Worm (Caenorhabditis elegans) whole organism, late embryonic: ENCODE results near the gene D1086.3.
A peak's percentile ranks its signal among the peaks of the same experiment; 100 is the strongest.
"Not testable (repeated sequence)": the region's sequence is repeated elsewhere in the genome, so short reads cannot be mapped to it uniquely, and the experiment has no call there.

Source experiments
- C08G9.2 ChIP-seq: sonication (generic microtip); optimal IDR thresholded peaks from 2 replicates; lab custom pipeline; 2016; ENCODE audit warnings: mild to moderate bottlenecking, missing genetic modification characterization, moderate library complexity, missing compliant biosample characterization
- F13H6.1 ChIP-seq: sonication (generic microtip); optimal IDR thresholded peaks from 2 replicates; lab custom pipeline; 2016; ENCODE audit warnings: missing genetic modification characterization, missing compliant biosample characterization
- T23F11.4 ChIP-seq: fragments of 200-800 bp; sonication (Bioruptor generic); optimal IDR thresholded peaks from 2 replicates; lab custom pipeline; 2018; ENCODE audit warnings: mild to moderate bottlenecking, missing genetic modification characterization, missing compliant biosample characterization
- ama-1 ChIP-seq: fragments of 150-350 bp; optimal IDR thresholded peaks from 2 replicates; lab custom pipeline; 2014
- ceh-18 ChIP-seq: sonication (generic microtip); optimal IDR thresholded peaks from 2 replicates; lab custom pipeline; 2016; ENCODE audit warnings: missing genetic modification characterization, missing compliant biosample characterization
- ceh-19 ChIP-seq: fragments of 200-800 bp; sonication (Bioruptor generic); optimal IDR thresholded peaks from 2 replicates; lab custom pipeline; 2018; ENCODE audit warnings: mild to moderate bottlenecking, missing genetic modification characterization, missing compliant biosample characterization
- ceh-2 ChIP-seq: sonication (generic microtip); optimal IDR thresholded peaks from 2 replicates; lab custom pipeline; 2016; ENCODE audit warnings: missing genotype, missing genetic modification characterization, missing compliant biosample characterization
- ceh-30 ChIP-seq: fragments of 150-350 bp; optimal IDR thresholded peaks from 2 replicates; lab custom pipeline; 2014; ENCODE audit warnings: missing biosample characterization, missing genetic modification characterization
- ceh-31 ChIP-seq: sonication (generic microtip); optimal IDR thresholded peaks from 2 replicates; lab custom pipeline; 2016; ENCODE audit warnings: missing genetic modification characterization, missing compliant biosample characterization
- ceh-34 ChIP-seq: sonication (generic microtip); optimal IDR thresholded peaks from 2 replicates; lab custom pipeline; 2016; ENCODE audit warnings: mild to moderate bottlenecking, missing genetic modification characterization, missing compliant biosample characterization
- ceh-45 ChIP-seq: fragments of 200-800 bp; sonication (Bioruptor generic); IDR thresholded peaks from 2 replicates; pipeline ENCODE4 v1.3.6; 2022; ENCODE audit warnings: missing genetic modification reagents, missing genetic modification characterization, missing compliant biosample characterization
- che-1 ChIP-seq: sonication (generic microtip); optimal IDR thresholded peaks from 2 replicates; lab custom pipeline; 2016; ENCODE audit warnings: mild to moderate bottlenecking, missing genetic modification characterization, missing compliant biosample characterization
- dmd-4 ChIP-seq: sonication (generic microtip); optimal IDR thresholded peaks from 2 replicates; lab custom pipeline; 2016; ENCODE audit warnings: borderline replicate concordance, missing genetic modification characterization, missing compliant biosample characterization
- dve-1 ChIP-seq: sonication (generic microtip); optimal IDR thresholded peaks from 2 replicates; lab custom pipeline; 2017; ENCODE audit warnings: antibody characterized with exemption, mild to moderate bottlenecking, missing genetic modification characterization, missing compliant biosample characterization
- elt-2 ChIP-seq: sonication (generic microtip); optimal IDR thresholded peaks from 2 replicates; lab custom pipeline; 2016; ENCODE audit warnings: missing genetic modification reagents, missing genetic modification characterization, missing compliant biosample characterization
- ets-4 ChIP-seq: sonication (generic microtip); optimal IDR thresholded peaks from 2 replicates; lab custom pipeline; 2016; ENCODE audit warnings: missing genetic modification characterization, missing compliant biosample characterization
- fax-1 ChIP-seq: sonication (generic microtip); optimal IDR thresholded peaks from 2 replicates; lab custom pipeline; 2016; ENCODE audit warnings: missing genotype, missing genetic modification characterization, missing compliant biosample characterization
- hlh-30 ChIP-seq: sonication (generic microtip); optimal IDR thresholded peaks from 2 replicates; lab custom pipeline; 2017; ENCODE audit warnings: antibody characterized with exemption, missing genetic modification characterization, missing compliant biosample characterization; ENCODE audit not compliant: insufficient read depth
- hlh-6 ChIP-seq: sonication (generic microtip); optimal IDR thresholded peaks from 2 replicates; lab custom pipeline; 2016; ENCODE audit warnings: missing genotype, missing genetic modification characterization, missing compliant biosample characterization
- hlh-8 ChIP-seq: sonication (generic microtip); optimal IDR thresholded peaks from 2 replicates; lab custom pipeline; 2016; ENCODE audit warnings: missing genotype, missing genetic modification characterization, missing compliant biosample characterization
- lin-11 ChIP-seq: fragments of 200-800 bp; sonication (Bioruptor generic); optimal IDR thresholded peaks from 2 replicates; lab custom pipeline; 2018; ENCODE audit warnings: mild to moderate bottlenecking, missing genetic modification characterization, missing compliant biosample characterization
- nfya-1 ChIP-seq: sonication (generic microtip); optimal IDR thresholded peaks from 2 replicates; lab custom pipeline; 2017; ENCODE audit warnings: missing genetic modification characterization, mild to moderate bottlenecking, missing compliant biosample characterization, antibody characterized with exemption, moderate library complexity
- odd-2 ChIP-seq: sonication (generic microtip); optimal IDR thresholded peaks from 2 replicates; lab custom pipeline; 2017; ENCODE audit warnings: antibody characterized with exemption, mild to moderate bottlenecking, missing genetic modification characterization, missing compliant biosample characterization
- pax-1 ChIP-seq: fragments of 150-350 bp; optimal IDR thresholded peaks from 2 replicates; lab custom pipeline; 2014; ENCODE audit warnings: missing biosample characterization, missing genetic modification characterization
- pha-2 ChIP-seq: sonication (generic microtip); optimal IDR thresholded peaks from 2 replicates; lab custom pipeline; 2017; ENCODE audit warnings: mild to moderate bottlenecking, missing genetic modification characterization, missing compliant biosample characterization
- pqm-1 ChIP-seq: sonication (generic microtip); optimal IDR thresholded peaks from 2 replicates; lab custom pipeline; 2016; ENCODE audit warnings: missing genetic modification characterization, missing compliant biosample characterization
- pros-1 ChIP-seq: fragments of 150-350 bp; optimal IDR thresholded peaks from 2 replicates; lab custom pipeline; 2014; ENCODE audit warnings: missing biosample characterization, missing genetic modification reagents, missing genetic modification characterization
- ref-2 ChIP-seq: sonication (generic microtip); optimal IDR thresholded peaks from 2 replicates; lab custom pipeline; 2016; ENCODE audit warnings: missing genetic modification characterization, missing compliant biosample characterization
- rnt-1 ChIP-seq: sonication (generic microtip); optimal IDR thresholded peaks from 2 replicates; lab custom pipeline; 2016; ENCODE audit warnings: missing genetic modification characterization, missing compliant biosample characterization
- sox-2 ChIP-seq: fragments of 200-800 bp; sonication (Bioruptor generic); IDR thresholded peaks from 2 replicates; pipeline ENCODE4 v1.3.6; 2022; ENCODE audit warnings: missing genetic modification reagents, missing genetic modification characterization, missing compliant biosample characterization
- syd-9 ChIP-seq: sonication (generic microtip); optimal IDR thresholded peaks from 2 replicates; lab custom pipeline; 2016; ENCODE audit warnings: mild to moderate bottlenecking, missing genetic modification characterization, moderate library complexity, missing compliant biosample characterization
- tbx-2 ChIP-seq: sonication (generic microtip); optimal IDR thresholded peaks from 2 replicates; lab custom pipeline; 2016; ENCODE audit warnings: missing genetic modification characterization, missing compliant biosample characterization
- unc-3 ChIP-seq, 2 experiments: fragments of 200-800 bp in 1 of 2; sonication (Bioruptor generic) in 1 of 2; sonication (generic microtip) in 1 of 2; conservative IDR thresholded peaks in 1 of 2; optimal IDR thresholded peaks in 1 of 2; 2 replicates each; pipeline versions ENCODE4 v1.3.6 to Lab custom; 2016 to 2022; ENCODE audit warnings: missing compliant biosample characterization in 2 of 2, missing genetic modification characterization in 2 of 2, missing genetic modification reagents in 1 of 2
- unc-42 ChIP-seq: sonication (generic microtip); optimal IDR thresholded peaks from 2 replicates; lab custom pipeline; 2016; ENCODE audit warnings: missing genotype, missing genetic modification characterization, missing compliant biosample characterization
- unc-55 ChIP-seq: sonication (generic microtip); optimal IDR thresholded peaks from 2 replicates; lab custom pipeline; 2017; ENCODE audit warnings: missing biosample characterization, missing genetic modification reagents, missing genetic modification characterization
- unc-86 ChIP-seq: sonication (generic microtip); optimal IDR thresholded peaks from 2 replicates; lab custom pipeline; 2016; ENCODE audit warnings: missing genetic modification characterization, missing compliant biosample characterization
- zip-5 ChIP-seq: sonication (generic microtip); optimal IDR thresholded peaks from 2 replicates; lab custom pipeline; 2016; ENCODE audit warnings: missing genetic modification characterization, missing compliant biosample characterization
- ztf-16 ChIP-seq: sonication (generic microtip); optimal IDR thresholded peaks from 2 replicates; lab custom pipeline; 2017; ENCODE audit warnings: missing genetic modification characterization, missing compliant biosample characterization

Gene D1086.3

DNA sequence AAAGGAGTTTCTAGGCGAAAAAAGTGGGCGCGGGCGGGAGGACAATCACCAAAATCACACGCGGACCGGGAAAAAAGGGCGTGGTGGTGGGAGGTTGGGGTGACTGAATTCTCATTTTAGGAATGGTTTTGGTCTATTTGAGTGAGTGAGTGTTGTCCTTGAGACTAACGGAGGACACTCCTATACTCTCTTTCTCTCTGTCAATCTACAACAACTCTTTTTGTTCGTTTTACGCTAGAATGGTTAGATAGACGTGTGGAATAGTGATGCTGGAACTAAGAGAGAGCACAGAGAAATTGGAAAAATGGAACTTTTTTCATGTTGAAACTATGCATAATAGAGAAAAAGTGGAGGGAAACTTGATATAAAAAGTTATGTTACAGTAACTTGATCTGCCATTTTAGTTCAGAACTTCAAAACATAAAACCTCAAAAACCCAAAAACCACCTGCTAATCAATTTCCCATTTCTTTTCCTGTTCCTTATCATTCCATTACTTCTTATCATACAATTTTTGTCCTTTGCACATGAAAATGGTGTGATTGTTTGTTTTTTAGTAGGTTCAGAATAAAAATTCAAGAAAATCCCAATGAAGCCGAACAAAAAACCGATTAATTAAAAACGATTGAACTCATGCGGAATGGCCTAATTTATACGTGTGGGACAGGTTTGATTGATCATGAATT, 42.3 kb downstream of the D1086.3 start:
- TF ChIP-seq che-1 (tag; lab: Kevin White, UChicago) (no peak), elt-2 (tag; lab: Kevin White, UChicago) (peak; percentile 75)

DNA sequence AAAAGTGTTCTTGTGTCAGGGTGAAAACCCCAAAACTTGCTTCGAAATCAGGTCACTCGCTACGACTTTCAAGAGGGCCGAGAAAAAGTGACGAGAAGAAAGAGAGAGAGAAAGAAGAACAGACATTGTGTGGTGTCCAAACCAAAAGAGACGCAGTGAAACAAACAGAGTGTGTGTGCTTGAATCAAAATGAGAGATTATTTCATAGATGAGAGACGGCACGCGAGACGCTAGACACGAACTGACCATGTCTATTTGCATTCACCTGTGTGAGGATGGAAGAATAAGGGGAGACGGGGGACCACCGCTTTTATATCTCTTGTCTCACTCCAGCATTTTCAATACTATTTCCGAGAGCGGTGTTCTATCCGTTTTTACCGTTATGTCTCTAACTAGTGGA, 43.6 kb downstream of the D1086.3 start:
- TF ChIP-seq ama-1 (lab: Kevin White, UChicago) (no peak), ceh-30 (tag; lab: Kevin White, UChicago) (peak; percentile 0), pros-1 (peak; percentile 7), T23F11.4 (GFP tag; lab: Kevin White, UChicago) (no peak), syd-9 (tag; lab: Kevin White, UChicago) (no peak), ceh-19 (GFP tag; lab: Kevin White, UChicago) (peak; percentile 67), unc-42 (tag; lab: Kevin White, UChicago) (peak; percentile 1), zip-5 (tag; lab: Kevin White, UChicago) (peak; percentile 13), pax-1 (tag; lab: Kevin White, UChicago) (peak; percentile 74), pqm-1 (no peak), dmd-4 (tag; lab: Kevin White, UChicago) (no peak), ceh-31 (tag; lab: Kevin White, UChicago) (peak; percentile 82), fax-1 (tag; lab: Kevin White, UChicago) (no peak), sox-2 (GFP tag; lab: Robert Waterston, UW) (peak; percentile 2; the same call in 1 of the 2 replicates), ets-4 (tag; lab: Kevin White, UChicago) (peak; percentile 39), nfya-1 (peak; percentile 75), pha-2 (tag; lab: Kevin White, UChicago) (peak; percentile 24), F13H6.1 (tag; lab: Kevin White, UChicago) (peak; percentile 72), C08G9.2 (tag; lab: Kevin White, UChicago) (no peak), tbx-2 (peak; percentile 77), unc-86 (tag; lab: Kevin White, UChicago) (peak; percentile 13), rnt-1 (tag; lab: Kevin White, UChicago) (peak; percentile 56), odd-2 (tag; lab: Kevin White, UChicago) (no peak), ceh-2 (tag; lab: Kevin White, UChicago) (peak; percentile 34), ceh-45 (GFP tag; lab: Robert Waterston, UW) (no peak), hlh-8 (no peak), ref-2 (tag; lab: Kevin White, UChicago) (peak; percentile 46), ztf-16 (tag; lab: Kevin White, UChicago) (no peak), elt-2 (tag; lab: Kevin White, UChicago) (peak; percentile 56), ceh-18 (peak; percentile 56), unc-55 (GFP tag; lab: Kevin White, UChicago) (peak; percentile 64), hlh-6 (tag; lab: Kevin White, UChicago) (no peak), hlh-30 (tag; lab: Kevin White, UChicago) (peak; percentile 46), dve-1 (peak; percentile 49), ceh-34 (tag; lab: Kevin White, UChicago) (peak; percentile 38)

DNA sequence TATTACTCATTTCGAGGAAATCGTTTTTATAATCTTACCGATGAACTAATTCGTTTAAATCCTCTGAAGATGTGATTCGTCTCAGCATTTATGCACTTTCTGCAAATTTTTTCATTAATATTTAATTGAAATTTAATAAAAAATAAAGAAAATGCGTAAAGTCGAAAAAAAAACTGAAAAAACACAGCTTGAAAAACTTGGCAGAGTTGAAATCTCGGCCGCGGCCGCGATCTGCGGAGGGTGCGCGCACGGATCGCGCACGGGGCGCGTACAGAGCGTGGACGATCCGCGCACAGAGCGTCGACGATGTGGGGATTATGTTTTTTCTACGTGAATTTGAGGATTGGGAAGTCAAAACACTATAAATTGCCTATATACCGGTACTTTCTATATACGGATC, 45.2 kb downstream of the D1086.3 start, which contains the start of gene AH10.4:
TSS of gene AH10.4 (minus strand) at position 101 of the 400 bp plus-strand sequence.
- not testable (repeated sequence) for TF ChIP-seq ztf-16 (tag; lab: Kevin White, UChicago); lin-11; unc-3 (GFP tag; conservative IDR thresholded peaks at IDR 0.05; lab: Robert Waterston, UW); unc-3 (tag; optimal IDR thresholded peaks at IDR 0.05; lab: Kevin White, UChicago)
- TF ChIP-seq, all 69 proteins: peak for 0; not testable (repeated sequence) for 69
